Worm (Caenorhabditis elegans): ENCODE results near the gene R04A9.1.

ce11 chrX:389566-389965 lies 15.1 kb upstream of the R04A9.1 start:
- no peak for TF ChIP-seq ztf-4 (tag; optimal IDR thresholded peaks at IDR 0.05)
- no peak for TF ChIP-seq unc-39 (tag; optimal IDR thresholded peaks at IDR 0.05)
- no peak for TF ChIP-seq snpc-4 (tag; optimal IDR thresholded peaks at IDR 0.05)
- TF ChIP-seq unc-62 (GFP tag; optimal IDR thresholded peaks at IDR 0.05): no peak
- no peak for TF ChIP-seq nhr-11 (tag; optimal IDR thresholded peaks at IDR 0.05)
- no peak for TF ChIP-seq lin-39 (tag; optimal IDR thresholded peaks at IDR 0.05)
- TF ChIP-seq ztf-11 (tag; optimal IDR thresholded peaks at IDR 0.05): no peak
- no peak for TF ChIP-seq zag-1 (tag; optimal IDR thresholded peaks at IDR 0.05)
- TF ChIP-seq nhr-237 (tag; optimal IDR thresholded peaks at IDR 0.05): no peak
- no peak for TF ChIP-seq ZK546.5 (tag; optimal IDR thresholded peaks at IDR 0.05)
- TF ChIP-seq fos-1 (tag; optimal IDR thresholded peaks at IDR 0.05): no peak
- TF ChIP-seq crh-2 (tag; optimal IDR thresholded peaks at IDR 0.05): no peak
